Fruit fly (Drosophila melanogaster) whole organism, embryonic: Measurements from ENCODE around the gene mRpS23.

Experiments used
- B-H1 ChIP-seq: fragments of 200-800 bp; sonication (Bioruptor generic); IDR thresholded peaks from 3 replicates; pipeline ENCODE4 v1.3.6; 2022; ENCODE audit warnings: missing biosample characterization, missing genetic modification characterization
- CG10959 ChIP-seq: fragments of 200-800 bp; sonication (Bioruptor generic); IDR thresholded peaks from 2 replicates; pipeline ENCODE4 v1.3.6; 2022; ENCODE audit warnings: missing biosample characterization, missing genetic modification characterization
- CG11085 ChIP-seq: fragments of 200-800 bp; sonication (Bioruptor generic); IDR thresholded peaks from 2 replicates; pipeline ENCODE4 v1.3.6; 2022; ENCODE audit warnings: missing biosample characterization, missing genetic modification characterization
- CG12236 ChIP-seq: fragments of 200-800 bp; sonication (Bioruptor generic); optimal IDR thresholded peaks from 2 replicates; lab custom pipeline; 2016; ENCODE audit warnings: missing biosample characterization, missing genetic modification characterization
- CG15269 ChIP-seq: fragments of 200-800 bp; sonication (Bioruptor generic); optimal IDR thresholded peaks from 2 replicates; lab custom pipeline; 2018; ENCODE audit warnings: missing biosample characterization, mild to moderate bottlenecking, missing genetic modification characterization, moderate library complexity
- CG15514 ChIP-seq: fragments of 200-800 bp; sonication (Bioruptor generic); optimal IDR thresholded peaks from 3 replicates; lab custom pipeline; 2017; ENCODE audit warnings: missing biosample characterization, missing genetic modification characterization, mild to moderate bottlenecking, moderate library complexity, missing genetic modification reagents
- CG18262 ChIP-seq: fragments of 200-800 bp; optimal IDR thresholded peaks from 3 replicates; lab custom pipeline; 2019; ENCODE audit warnings: missing biosample characterization, mild to moderate bottlenecking, missing genetic modification characterization, moderate library complexity
- CG1832 ChIP-seq: fragments of 200-800 bp; sonication (Bioruptor generic); optimal IDR thresholded peaks from 2 replicates; lab custom pipeline; 2017; ENCODE audit warnings: missing biosample characterization, mild to moderate bottlenecking, missing genetic modification characterization, inconsistent platforms
- CG2129 ChIP-seq: fragments of 200-800 bp; sonication (Bioruptor generic); IDR thresholded peaks from 2 replicates; pipeline ENCODE4 v1.3.6; 2022; ENCODE audit warnings: missing biosample characterization, missing genetic modification characterization; ENCODE audit not compliant: partially characterized antibody
- CG30403 ChIP-seq: fragments of 200-800 bp; sonication (Bioruptor generic); optimal IDR thresholded peaks from 3 replicates; lab custom pipeline; 2016; ENCODE audit warnings: missing biosample characterization, missing genetic modification characterization
- CG31388 ChIP-seq: fragments of 200-800 bp; sonication (Bioruptor generic); optimal IDR thresholded peaks from 2 replicates; lab custom pipeline; 2016; ENCODE audit warnings: missing biosample characterization, missing genetic modification characterization
- CG33557 ChIP-seq: fragments of 200-800 bp; sonication (Bioruptor generic); optimal IDR thresholded peaks from 2 replicates; lab custom pipeline; 2019; ENCODE audit warnings: missing biosample characterization, mild to moderate bottlenecking, missing genetic modification characterization, moderate library complexity
- CG3407 ChIP-seq: fragments of 200-800 bp; sonication (Bioruptor generic); optimal IDR thresholded peaks from 2 replicates; lab custom pipeline; 2018; ENCODE audit warnings: missing biosample characterization, mild to moderate bottlenecking, missing genetic modification characterization
- CG4360 ChIP-seq: fragments of 200-800 bp; sonication (Bioruptor generic); IDR thresholded peaks from 2 replicates; pipeline ENCODE4 v1.3.6; 2022; ENCODE audit warnings: missing biosample characterization, missing genetic modification characterization
- CG43689 ChIP-seq: fragments of 200-800 bp; sonication (Bioruptor generic); IDR thresholded peaks from 2 replicates; pipeline ENCODE4 v1.3.6; 2022; ENCODE audit warnings: missing biosample characterization, missing genetic modification characterization
- CG6272 ChIP-seq: fragments of 200-800 bp; sonication (Bioruptor generic); IDR thresholded peaks from 2 replicates; pipeline ENCODE4 v1.3.6; 2022; ENCODE audit warnings: missing biosample characterization, missing genetic modification characterization
- CG6654 ChIP-seq: fragments of 200-800 bp; sonication (Bioruptor generic); optimal IDR thresholded peaks from 2 replicates; lab custom pipeline; 2017; ENCODE audit warnings: missing biosample characterization, mild to moderate bottlenecking, missing genetic modification characterization
- CG7745 ChIP-seq: fragments of 200-800 bp; sonication (Bioruptor generic); optimal IDR thresholded peaks from 2 replicates; lab custom pipeline; 2018; ENCODE audit warnings: missing biosample characterization, mild to moderate bottlenecking, missing genetic modification characterization, moderate library complexity
- CG7839 ChIP-seq: fragments of 200-800 bp; sonication (Bioruptor generic); optimal IDR thresholded peaks from 3 replicates; lab custom pipeline; 2018; ENCODE audit warnings: missing biosample characterization, mild to moderate bottlenecking, missing genetic modification characterization, moderate library complexity
- CG8290 ChIP-seq, 3 experiments: fragments of 200-800 bp; sonication (Bioruptor generic); optimal IDR thresholded peaks; 2 replicates each; lab custom pipeline; 2016 to 2019; ENCODE audit warnings: missing biosample characterization in 3 of 3, missing genetic modification characterization in 3 of 3, mild to moderate bottlenecking in 2 of 3, moderate library complexity in 1 of 3
- Camta ChIP-seq: fragments of 200-800 bp; sonication (Bioruptor generic); optimal IDR thresholded peaks from 2 replicates; lab custom pipeline; 2016; ENCODE audit warnings: missing biosample characterization, missing genetic modification characterization
- D ChIP-seq, 2 experiments: fragments of 200-800 bp in 1 of 2; fragments of >200 bp in 1 of 2; sonication (Bioruptor generic) in 1 of 2; optimal IDR thresholded peaks; 2 replicates in 1 of 2; 3 replicates in 1 of 2; lab custom pipeline; 2017; ENCODE audit warnings: mild to moderate bottlenecking in 1 of 2, missing biosample characterization in 1 of 2, missing genetic modification characterization in 1 of 2, missing genetic modification reagents in 1 of 2
- Drgx ChIP-seq: fragments of 200-800 bp; sonication (Bioruptor generic); IDR thresholded peaks from 2 replicates; pipeline ENCODE4 v1.3.6; 2022; ENCODE audit warnings: missing biosample characterization, missing genetic modification characterization
- GATAe ChIP-seq: fragments of 200-800 bp; sonication (Bioruptor generic); conservative IDR thresholded peaks from 2 replicates; pipeline ENCODE4 v1.3.6; 2022; ENCODE audit warnings: missing biosample characterization, missing genetic modification characterization
- Hsf ChIP-seq: fragments of 200-800 bp; sonication (Bioruptor generic); optimal IDR thresholded peaks from 3 replicates; lab custom pipeline; 2016; ENCODE audit warnings: missing biosample characterization, missing genetic modification characterization
- Jarid2 ChIP-seq: fragments of 200-800 bp; sonication (Bioruptor generic); optimal IDR thresholded peaks from 3 replicates; lab custom pipeline; 2017; ENCODE audit warnings: mild to moderate bottlenecking, missing biosample characterization, missing genetic modification reagents, missing genetic modification characterization
- Med ChIP-seq: fragments of 200-800 bp; sonication (Bioruptor generic); peaks from one replicate; lab custom pipeline; 2016; ENCODE audit warnings: missing biosample characterization, missing genetic modification characterization, mild to moderate bottlenecking, inconsistent platforms, moderate library complexity
- Meics ChIP-seq: fragments of 200-800 bp; sonication (Bioruptor generic); optimal IDR thresholded peaks from 2 replicates; lab custom pipeline; 2017; ENCODE audit warnings: missing biosample characterization, mild to moderate bottlenecking, missing genetic modification characterization
- Ravus ChIP-seq: fragments of 200-800 bp; sonication (Bioruptor generic); IDR thresholded peaks from 2 replicates; pipeline ENCODE4 v1.3.6; 2022; ENCODE audit warnings: missing biosample characterization, missing genetic modification characterization
- Trl ChIP-seq, 3 experiments: fragments of >200 bp in 2 of 3; fragments of 200-800 bp in 1 of 3; sonication (Bioruptor generic) in 1 of 3; optimal IDR thresholded peaks; 2 replicates in 1 of 3; 3 replicates in 2 of 3; lab custom pipeline; 2016 to 2017; ENCODE audit warnings: missing biosample characterization in 1 of 3, missing genetic modification characterization in 1 of 3
- ash1 ChIP-seq: fragments of 200-800 bp; sonication (Bioruptor generic); optimal IDR thresholded peaks from 2 replicates; lab custom pipeline; 2018; ENCODE audit warnings: missing biosample characterization, mild to moderate bottlenecking, missing genetic modification characterization
- az2 ChIP-seq: fragments of 200-800 bp; sonication (Bioruptor generic); optimal IDR thresholded peaks from 3 replicates; lab custom pipeline; 2016; ENCODE audit warnings: missing biosample characterization, missing genetic modification characterization
- bbx ChIP-seq: fragments of 200-800 bp; sonication (Bioruptor generic); IDR thresholded peaks from 2 replicates; pipeline ENCODE4 v1.3.6; 2022; ENCODE audit warnings: missing biosample characterization, missing genetic modification characterization; ENCODE audit not compliant: partially characterized antibody
- chinmo ChIP-seq: fragments of 200-800 bp; sonication (Bioruptor generic); IDR thresholded peaks from 4 replicates; pipeline ENCODE4 v1.3.6; 2022; ENCODE audit warnings: missing biosample characterization, missing genetic modification characterization; ENCODE audit not compliant: partially characterized antibody
- eve ChIP-seq, 2 experiments: fragments of >200 bp; optimal IDR thresholded peaks; 2 replicates each; lab custom pipeline; 2017; ENCODE audit warnings: missing biosample characterization in 2 of 2, missing genetic modification characterization in 2 of 2
- gcm ChIP-seq: fragments of 200-800 bp; sonication (Bioruptor generic); optimal IDR thresholded peaks from 2 replicates; lab custom pipeline; 2019; ENCODE audit warnings: missing biosample characterization, mild to moderate bottlenecking, missing genetic modification characterization, moderate library complexity
- gfzf ChIP-seq: fragments of 200-800 bp; sonication (Bioruptor generic); optimal IDR thresholded peaks from 2 replicates; lab custom pipeline; 2016; ENCODE audit warnings: missing biosample characterization, mild to moderate bottlenecking, missing genetic modification characterization, moderate library complexity
- grau ChIP-seq: fragments of 200-800 bp; optimal IDR thresholded peaks from 3 replicates; lab custom pipeline; 2019; ENCODE audit warnings: missing biosample characterization, mild to moderate bottlenecking, missing genetic modification characterization, moderate library complexity
- hb ChIP-seq: fragments of 200-800 bp; sonication (Bioruptor generic); IDR thresholded peaks from 3 replicates; pipeline ENCODE4 v1.3.6; 2022; ENCODE audit warnings: missing biosample characterization, missing genetic modification characterization; ENCODE audit not compliant: partially characterized antibody
- ind ChIP-seq: fragments of 200-800 bp; sonication (Bioruptor generic); optimal IDR thresholded peaks from 3 replicates; lab custom pipeline; 2016; ENCODE audit warnings: missing biosample characterization, missing genetic modification characterization
- kni ChIP-seq: fragments of 200-800 bp; sonication (Bioruptor generic); optimal IDR thresholded peaks from 3 replicates; lab custom pipeline; 2017; ENCODE audit warnings: mild to moderate bottlenecking, missing biosample characterization, missing genetic modification reagents, missing genetic modification characterization
- lmd ChIP-seq: fragments of 200-800 bp; sonication (Bioruptor generic); IDR thresholded peaks from 2 replicates; pipeline ENCODE4 v1.3.6; 2022; ENCODE audit warnings: missing biosample characterization, missing genetic modification characterization
- maf-S ChIP-seq: fragments of 200-800 bp; sonication (Bioruptor generic); optimal IDR thresholded peaks from 2 replicates; lab custom pipeline; 2016; ENCODE audit warnings: missing biosample characterization, missing genetic modification characterization
- nmo ChIP-seq: fragments of 200-800 bp; sonication (Bioruptor generic); optimal IDR thresholded peaks from 2 replicates; lab custom pipeline; 2018; ENCODE audit warnings: missing biosample characterization, mild to moderate bottlenecking, missing genetic modification characterization, moderate library complexity
- pros ChIP-seq: fragments of 200-800 bp; sonication (Bioruptor generic); optimal IDR thresholded peaks from 3 replicates; lab custom pipeline; 2019; ENCODE audit warnings: missing biosample characterization, mild to moderate bottlenecking, missing genetic modification characterization, moderate library complexity
- salm ChIP-seq: fragments of 200-800 bp; sonication (Bioruptor generic); optimal IDR thresholded peaks from 2 replicates; lab custom pipeline; 2018; ENCODE audit warnings: missing biosample characterization, mild to moderate bottlenecking, missing genetic modification characterization
- sug ChIP-seq: fragments of 200-800 bp; optimal IDR thresholded peaks from 2 replicates; lab custom pipeline; 2019; ENCODE audit warnings: missing biosample characterization, mild to moderate bottlenecking, missing genetic modification characterization, moderate library complexity
- tna ChIP-seq: fragments of 200-800 bp; sonication (Bioruptor generic); IDR thresholded peaks from 2 replicates; pipeline ENCODE4 v1.3.6; 2022; ENCODE audit warnings: missing biosample characterization, missing genetic modification characterization; ENCODE audit not compliant: partially characterized antibody
- usp ChIP-seq: fragments of >200 bp; optimal IDR thresholded peaks from 2 replicates; lab custom pipeline; 2017; ENCODE audit warnings: missing biosample characterization, missing genetic modification characterization
- zfh2 ChIP-seq: fragments of 200-800 bp; sonication (Bioruptor generic); optimal IDR thresholded peaks from 2 replicates; lab custom pipeline; 2016; ENCODE audit warnings: missing biosample characterization, missing genetic modification characterization

The mRpS23 gene

DNA sequence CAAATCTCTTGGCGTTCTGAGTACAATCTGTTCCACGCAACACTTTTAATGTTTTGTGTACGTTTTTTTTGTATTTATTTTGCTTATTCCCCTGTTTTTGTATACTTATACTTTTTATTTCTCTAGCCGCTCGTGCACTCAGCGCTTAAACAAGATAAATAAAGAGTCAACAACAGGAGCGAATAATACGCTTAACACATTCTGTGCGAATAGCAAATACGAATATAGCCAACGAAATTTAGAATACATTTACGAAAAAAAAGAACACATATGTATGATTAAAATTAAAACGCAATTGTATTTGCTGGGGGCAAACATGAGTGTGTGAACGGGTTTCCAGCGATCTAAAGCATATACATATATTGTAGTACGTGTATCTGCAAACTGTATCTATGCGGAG is 47.1 kb upstream of the mRpS23 start (continued):
- TF ChIP-seq D (optimal IDR thresholded peaks at IDR 0.05; lab: Kevin White, UChicago) (no peak), D (GFP tag; optimal IDR thresholded peaks at IDR 0.05; lab: Kevin White, UChicago) (no peak), Med (peak; percentile 82), gfzf (GFP tag; lab: Kevin White, UChicago) (no peak), Meics (GFP tag; lab: Kevin White, UChicago) (peak; percentile 61), nmo (no peak), CG7839 (tag; lab: Kevin White, UChicago) (no peak), CG1832 (GFP tag; lab: Kevin White, UChicago) (no peak), usp (GFP tag; lab: Kevin White, UChicago) (no peak), eve (GFP tag; optimal IDR thresholded peaks at IDR 0.05; lab: Kevin White, UChicago) (no peak), lmd (GFP tag; lab: Robert Waterston, UW) (no peak), CG15514 (GFP tag; lab: Kevin White, UChicago) (peak; percentile 45), gcm (no peak), Hsf (GFP tag; lab: Kevin White, UChicago) (no peak), ind (GFP tag; lab: Kevin White, UChicago) (no peak), Ravus (GFP tag; lab: Robert Waterston, UW) (no peak), bbx (GFP tag; lab: Robert Waterston, UW) (no peak), az2 (GFP tag; lab: Kevin White, UChicago) (no peak), tna (no peak), zfh2 (peak; percentile 10), salm (tag; lab: Kevin White, UChicago) (no peak), CG12236 (GFP tag; lab: Kevin White, UChicago) (no peak), CG10959 (GFP tag; lab: Robert Waterston, UW) (no peak), GATAe (GFP tag; lab: Robert Waterston, UW) (no peak), CG6654 (no peak), ash1 (GFP tag; lab: Kevin White, UChicago) (no peak), grau (tag; lab: Kevin White, UChicago) (peak; percentile 6), CG11085 (no peak), CG15269 (tag; lab: Kevin White, UChicago) (no peak), CG30403 (GFP tag; lab: Kevin White, UChicago) (no peak), CG3407 (no peak), CG33557 (no peak), CG6272 (GFP tag; lab: Robert Waterston, UW) (no peak), kni (GFP tag; lab: Kevin White, UChicago) (no peak), Drgx (GFP tag; lab: Robert Waterston, UW) (no peak), Jarid2 (no peak), CG43689 (no peak), chinmo (GFP tag; lab: Robert Waterston, UW) (0 out of 4 replicates have a peak, but pooled peaks have one; percentile 24), B-H1 (GFP tag; lab: Robert Waterston, UW) (no peak), CG8290 (GFP tag; optimal IDR thresholded peaks at IDR 0.05; lab: Kevin White, UChicago) (no peak), CG8290 (tag; optimal IDR thresholded peaks at IDR 0.05; lab: Kevin White, UChicago) (no peak), Trl (optimal IDR thresholded peaks at IDR 0.05; lab: Kevin White, UChicago) (no peak), Trl (GFP tag; optimal IDR thresholded peaks at IDR 0.05; lab: Kevin White, UChicago) (no peak), CG31388 (no peak), hb (GFP tag; lab: Robert Waterston, UW) (no peak), CG18262 (tag; lab: Kevin White, UChicago) (no peak), CG4360 (no peak), Camta (GFP tag; lab: Kevin White, UChicago) (no peak), sug (tag; lab: Kevin White, UChicago) (peak; percentile 24), CG2129 (no peak), CG7745 (tag; lab: Kevin White, UChicago) (no peak), pros (GFP tag; lab: Kevin White, UChicago) (no peak), maf-S (GFP tag; lab: Kevin White, UChicago) (no peak)
